Worm (Caenorhabditis elegans) whole organism, late embryonic: Measurements from ENCODE around the gene kqt-2.

ENCODE experiments used
- C08G9.2 ChIP-seq: sonication (generic microtip); optimal IDR thresholded peaks from 2 replicates; lab custom pipeline; 2016; ENCODE audit warnings: mild to moderate bottlenecking, missing genetic modification characterization, moderate library complexity, missing compliant biosample characterization
- C38D4.7 ChIP-seq: fragments of 200-800 bp; sonication (Bioruptor generic); optimal IDR thresholded peaks from 2 replicates; lab custom pipeline; 2018; ENCODE audit warnings: mild to moderate bottlenecking, missing genetic modification characterization, moderate library complexity, missing compliant biosample characterization
- K09A11.1 ChIP-seq: sonication (generic microtip); optimal IDR thresholded peaks from 2 replicates; lab custom pipeline; 2017; ENCODE audit warnings: antibody characterized with exemption, mild to moderate bottlenecking, missing genetic modification characterization, missing compliant biosample characterization; ENCODE audit not compliant: insufficient read depth
- T23F11.4 ChIP-seq: fragments of 200-800 bp; sonication (Bioruptor generic); optimal IDR thresholded peaks from 2 replicates; lab custom pipeline; 2018; ENCODE audit warnings: mild to moderate bottlenecking, missing genetic modification characterization, missing compliant biosample characterization
- Y22D7AL.16 ChIP-seq: sonication (generic microtip); optimal IDR thresholded peaks from 2 replicates; lab custom pipeline; 2016; ENCODE audit warnings: missing genetic modification characterization, missing compliant biosample characterization
- ahr-1 ChIP-seq: sonication (generic microtip); optimal IDR thresholded peaks from 2 replicates; lab custom pipeline; 2016; ENCODE audit warnings: missing genetic modification characterization, missing compliant biosample characterization
- ceh-14 ChIP-seq: sonication (generic microtip); optimal IDR thresholded peaks from 2 replicates; lab custom pipeline; 2016; ENCODE audit warnings: missing genotype, missing genetic modification characterization, missing compliant biosample characterization
- ceh-2 ChIP-seq: sonication (generic microtip); optimal IDR thresholded peaks from 2 replicates; lab custom pipeline; 2016; ENCODE audit warnings: missing genotype, missing genetic modification characterization, missing compliant biosample characterization
- ceh-22 ChIP-seq: sonication (generic microtip); optimal IDR thresholded peaks from 2 replicates; lab custom pipeline; 2017; ENCODE audit warnings: missing biosample characterization, missing genetic modification characterization
- ceh-24 ChIP-seq: sonication (generic microtip); optimal IDR thresholded peaks from 2 replicates; lab custom pipeline; 2016; ENCODE audit warnings: mild to moderate bottlenecking, missing genetic modification characterization, missing compliant biosample characterization
- ceh-30 ChIP-seq: fragments of 150-350 bp; optimal IDR thresholded peaks from 2 replicates; lab custom pipeline; 2014; ENCODE audit warnings: missing biosample characterization, missing genetic modification characterization
- ceh-34 ChIP-seq: sonication (generic microtip); optimal IDR thresholded peaks from 2 replicates; lab custom pipeline; 2016; ENCODE audit warnings: mild to moderate bottlenecking, missing genetic modification characterization, missing compliant biosample characterization
- ceh-9 ChIP-seq: sonication (generic microtip); optimal IDR thresholded peaks from 2 replicates; lab custom pipeline; 2016; ENCODE audit warnings: mild to moderate bottlenecking, missing genetic modification characterization, inconsistent platforms, missing compliant biosample characterization
- che-1 ChIP-seq: sonication (generic microtip); optimal IDR thresholded peaks from 2 replicates; lab custom pipeline; 2016; ENCODE audit warnings: mild to moderate bottlenecking, missing genetic modification characterization, missing compliant biosample characterization
- dve-1 ChIP-seq: sonication (generic microtip); optimal IDR thresholded peaks from 2 replicates; lab custom pipeline; 2017; ENCODE audit warnings: antibody characterized with exemption, mild to moderate bottlenecking, missing genetic modification characterization, missing compliant biosample characterization
- elt-2 ChIP-seq: sonication (generic microtip); optimal IDR thresholded peaks from 2 replicates; lab custom pipeline; 2016; ENCODE audit warnings: missing genetic modification reagents, missing genetic modification characterization, missing compliant biosample characterization
- ets-4 ChIP-seq: sonication (generic microtip); optimal IDR thresholded peaks from 2 replicates; lab custom pipeline; 2016; ENCODE audit warnings: missing genetic modification characterization, missing compliant biosample characterization
- eyg-1 ChIP-seq: sonication (generic microtip); optimal IDR thresholded peaks from 2 replicates; lab custom pipeline; 2016; ENCODE audit warnings: missing genotype, missing genetic modification characterization, missing compliant biosample characterization
- fkh-10 ChIP-seq: fragments of 150-350 bp; optimal IDR thresholded peaks from 2 replicates; lab custom pipeline; 2014; ENCODE audit warnings: missing biosample characterization, missing genetic modification reagents, missing genetic modification characterization
- fkh-6 ChIP-seq: sonication (generic microtip); optimal IDR thresholded peaks from 2 replicates; lab custom pipeline; 2016; ENCODE audit warnings: missing genetic modification characterization, missing compliant biosample characterization
- gmeb-2 ChIP-seq: sonication (generic microtip); optimal IDR thresholded peaks from 2 replicates; lab custom pipeline; 2016; ENCODE audit warnings: missing genetic modification characterization, inconsistent platforms, missing compliant biosample characterization
- hlh-30 ChIP-seq: sonication (generic microtip); optimal IDR thresholded peaks from 2 replicates; lab custom pipeline; 2017; ENCODE audit warnings: antibody characterized with exemption, missing genetic modification characterization, missing compliant biosample characterization; ENCODE audit not compliant: insufficient read depth
- nhr-11 ChIP-seq: fragments of 150-350 bp; optimal IDR thresholded peaks from 2 replicates; lab custom pipeline; 2014; ENCODE audit warnings: missing biosample characterization, missing genetic modification characterization
- npax-4 ChIP-seq: sonication (generic microtip); optimal IDR thresholded peaks from 2 replicates; lab custom pipeline; 2016; ENCODE audit warnings: missing genetic modification characterization, missing compliant biosample characterization
- odd-2 ChIP-seq: sonication (generic microtip); optimal IDR thresholded peaks from 2 replicates; lab custom pipeline; 2017; ENCODE audit warnings: antibody characterized with exemption, mild to moderate bottlenecking, missing genetic modification characterization, missing compliant biosample characterization
- pha-2 ChIP-seq: sonication (generic microtip); optimal IDR thresholded peaks from 2 replicates; lab custom pipeline; 2017; ENCODE audit warnings: mild to moderate bottlenecking, missing genetic modification characterization, missing compliant biosample characterization
- pha-4 ChIP-seq: fragments of 150-350 bp; optimal IDR thresholded peaks from 2 replicates; lab custom pipeline; 2018; ENCODE audit warnings: missing biosample characterization, missing genetic modification reagents, missing genetic modification characterization
- pqm-1 ChIP-seq: sonication (generic microtip); optimal IDR thresholded peaks from 2 replicates; lab custom pipeline; 2016; ENCODE audit warnings: missing genetic modification characterization, missing compliant biosample characterization
- ref-2 ChIP-seq: sonication (generic microtip); optimal IDR thresholded peaks from 2 replicates; lab custom pipeline; 2016; ENCODE audit warnings: missing genetic modification characterization, missing compliant biosample characterization
- rnt-1 ChIP-seq: sonication (generic microtip); optimal IDR thresholded peaks from 2 replicates; lab custom pipeline; 2016; ENCODE audit warnings: missing genetic modification characterization, missing compliant biosample characterization
- sdc-2 ChIP-seq: sonication (generic microtip); optimal IDR thresholded peaks from 2 replicates; lab custom pipeline; 2016; ENCODE audit warnings: missing genotype, missing genetic modification characterization, missing compliant biosample characterization
- sox-4 ChIP-seq: sonication (generic microtip); optimal IDR thresholded peaks from 2 replicates; lab custom pipeline; 2017; ENCODE audit warnings: mild to moderate bottlenecking, missing genetic modification characterization, inconsistent platforms, missing compliant biosample characterization
- syd-9 ChIP-seq: sonication (generic microtip); optimal IDR thresholded peaks from 2 replicates; lab custom pipeline; 2016; ENCODE audit warnings: mild to moderate bottlenecking, missing genetic modification characterization, moderate library complexity, missing compliant biosample characterization
- tbx-2 ChIP-seq: sonication (generic microtip); optimal IDR thresholded peaks from 2 replicates; lab custom pipeline; 2016; ENCODE audit warnings: missing genetic modification characterization, missing compliant biosample characterization
- ttx-3 ChIP-seq: sonication (generic microtip); optimal IDR thresholded peaks from 2 replicates; lab custom pipeline; 2016; ENCODE audit warnings: missing genetic modification reagents, missing genetic modification characterization, missing compliant biosample characterization
- unc-3 ChIP-seq, 2 experiments: fragments of 200-800 bp in 1 of 2; sonication (Bioruptor generic) in 1 of 2; sonication (generic microtip) in 1 of 2; conservative IDR thresholded peaks in 1 of 2; optimal IDR thresholded peaks in 1 of 2; 2 replicates each; pipeline versions ENCODE4 v1.3.6 to Lab custom; 2016 to 2022; ENCODE audit warnings: missing compliant biosample characterization in 2 of 2, missing genetic modification characterization in 2 of 2, missing genetic modification reagents in 1 of 2
- unc-42 ChIP-seq: sonication (generic microtip); optimal IDR thresholded peaks from 2 replicates; lab custom pipeline; 2016; ENCODE audit warnings: missing genotype, missing genetic modification characterization, missing compliant biosample characterization
- unc-55 ChIP-seq: sonication (generic microtip); optimal IDR thresholded peaks from 2 replicates; lab custom pipeline; 2017; ENCODE audit warnings: missing biosample characterization, missing genetic modification reagents, missing genetic modification characterization
- unc-86 ChIP-seq: sonication (generic microtip); optimal IDR thresholded peaks from 2 replicates; lab custom pipeline; 2016; ENCODE audit warnings: missing genetic modification characterization, missing compliant biosample characterization
- ztf-16 ChIP-seq: sonication (generic microtip); optimal IDR thresholded peaks from 2 replicates; lab custom pipeline; 2017; ENCODE audit warnings: missing genetic modification characterization, missing compliant biosample characterization

Gene kqt-2

ce11 chrX:8231858-8232257 lies 14.3 kb downstream of the kqt-2 start, which contains the start of gene K02A6.3 (continued):
- TF ChIP-seq sox-4 (no peak), Y22D7AL.16 (tag; lab: Kevin White, UChicago) (no peak), pqm-1 (tag; lab: Kevin White, UChicago) (no peak), npax-4 (tag; lab: Kevin White, UChicago) (no peak), pha-4 (tag; lab: Kevin White, UChicago) (no peak), ref-2 (no peak), hlh-30 (tag; lab: Kevin White, UChicago) (peak; percentile 94), ceh-9 (tag; lab: Kevin White, UChicago) (no peak), syd-9 (tag; lab: Kevin White, UChicago) (peak; percentile 33), nhr-11 (tag; lab: Kevin White, UChicago) (no peak), sdc-2 (tag; lab: Kevin White, UChicago) (peak; percentile 9), fkh-6 (tag; lab: Kevin White, UChicago) (no peak), elt-2 (tag; lab: Kevin White, UChicago) (peak; percentile 28), T23F11.4 (GFP tag; lab: Kevin White, UChicago) (no peak), ets-4 (tag; lab: Kevin White, UChicago) (peak; percentile 48), ceh-22 (tag; lab: Kevin White, UChicago) (no peak), unc-86 (no peak), dve-1 (tag; lab: Kevin White, UChicago) (peak; percentile 50), C08G9.2 (tag; lab: Kevin White, UChicago) (no peak), ceh-2 (tag; lab: Kevin White, UChicago) (no peak), rnt-1 (peak; percentile 69), ceh-34 (tag; lab: Kevin White, UChicago) (no peak), gmeb-2 (tag; lab: Kevin White, UChicago) (no peak), K09A11.1 (tag; lab: Kevin White, UChicago) (no peak), fkh-10 (no peak), che-1 (no peak), unc-42 (tag; lab: Kevin White, UChicago) (peak; percentile 60), unc-3 (GFP tag; conservative IDR thresholded peaks at IDR 0.05; lab: Robert Waterston, UW) (no peak), unc-3 (tag; optimal IDR thresholded peaks at IDR 0.05; lab: Kevin White, UChicago) (no peak)

- no peak for TF ChIP-seq ceh-22 (tag; lab: Kevin White, UChicago)
- TF ChIP-seq ceh-2 (tag; lab: Kevin White, UChicago), result no peak
- no peak for TF ChIP-seq hlh-30 (tag; lab: Kevin White, UChicago)
- TF ChIP-seq ztf-16 (tag; lab: Kevin White, UChicago), result no peak
- no peak for TF ChIP-seq ref-2
- no peak for TF ChIP-seq syd-9 (tag; lab: Kevin White, UChicago)
- no peak for TF ChIP-seq unc-3 (GFP tag; conservative IDR thresholded peaks at IDR 0.05; lab: Robert Waterston, UW)
- no peak for TF ChIP-seq unc-3 (tag; optimal IDR thresholded peaks at IDR 0.05; lab: Kevin White, UChicago)
- TF ChIP-seq elt-2 (tag; lab: Kevin White, UChicago), result no peak
- TF ChIP-seq ahr-1, result no peak
- no peak for TF ChIP-seq odd-2 (tag; lab: Kevin White, UChicago)
- TF ChIP-seq ceh-14, result no peak
- TF ChIP-seq, all 69 proteins: peak for 0
Observed at ce11 chrX:8230579-8230978, 15.6 kb downstream of the kqt-2 start.

ce11 chrX:8229221-8229620 lies 16.9 kb downstream of the kqt-2 start:
- TF ChIP-seq C08G9.2 (tag; lab: Kevin White, UChicago) (no peak), tbx-2 (tag; lab: Kevin White, UChicago) (no peak), C38D4.7 (GFP tag; lab: Kevin White, UChicago) (no peak), Y22D7AL.16 (tag; lab: Kevin White, UChicago) (no peak), ttx-3 (tag; lab: Kevin White, UChicago) (no peak), ceh-9 (tag; lab: Kevin White, UChicago) (no peak), unc-55 (no peak), eyg-1 (no peak), ceh-24 (tag; lab: Kevin White, UChicago) (no peak), ceh-30 (no peak), T23F11.4 (GFP tag; lab: Kevin White, UChicago) (no peak), pha-2 (tag; lab: Kevin White, UChicago) (no peak)
- TF ChIP-seq, all 69 proteins: peak for 0
